Worm (Caenorhabditis elegans): ENCODE results near the gene adal-1.

ce11 chrII:6876957-6877356 lies 16.5 kb downstream of the adal-1 start, which contains the start of gene slc-36.5:
- TF ChIP-seq snpc-4 (tag; optimal IDR thresholded peaks at IDR 0.05) (no peak), egl-27 (tag; optimal IDR thresholded peaks at IDR 0.05) (no peak), lsy-2 (tag; optimal IDR thresholded peaks at IDR 0.05) (no peak), elt-1 (tag; optimal IDR thresholded peaks at IDR 0.05) (no peak), nhr-11 (tag; optimal IDR thresholded peaks at IDR 0.05) (no peak), skn-1 (tag; optimal IDR thresholded peaks at IDR 0.05) (no peak), ama-1 (optimal IDR thresholded peaks at IDR 0.05) (no peak), unc-62 (GFP tag; optimal IDR thresholded peaks at IDR 0.05) (no peak), mbf-1 (tag; optimal IDR thresholded peaks at IDR 0.05) (no peak), fos-1 (tag; optimal IDR thresholded peaks at IDR 0.05) (no peak), nhr-237 (tag; optimal IDR thresholded peaks at IDR 0.05) (no peak), ztf-11 (tag; optimal IDR thresholded peaks at IDR 0.05) (no peak)

All from whole organism, L2 larva.